Worm (Caenorhabditis elegans) whole organism, young adult: ENCODE measurements around the gene C46E10.8.

Experiments used
- C17E4.6 ChIP-seq: fragments of 200-800 bp; sonication (Bioruptor generic); IDR thresholded peaks from 2 replicates; pipeline ENCODE4 v1.3.6; 2022; ENCODE audit warnings: missing genetic modification reagents, missing genetic modification characterization, missing compliant biosample characterization
- F10E7.11 ChIP-seq: sonication (generic microtip); optimal IDR thresholded peaks from 2 replicates; lab custom pipeline; 2017; ENCODE audit warnings: mild to moderate bottlenecking, missing genetic modification characterization, moderate library complexity, missing compliant biosample characterization
- cebp-1 ChIP-seq, 2 experiments: fragments of 200-800 bp in 1 of 2; sonication (Bioruptor generic) in 1 of 2; sonication (generic microtip) in 1 of 2; IDR thresholded peaks in 1 of 2; optimal IDR thresholded peaks in 1 of 2; 2 replicates each; pipeline versions ENCODE4 v1.3.6 to Lab custom; 2017 to 2022; ENCODE audit warnings: missing compliant biosample characterization in 2 of 2, missing genetic modification characterization in 2 of 2, mild to moderate bottlenecking in 1 of 2, missing genetic modification reagents in 1 of 2, moderate library complexity in 1 of 2
- dox-1 ChIP-seq: fragments of 200-800 bp; sonication (Bioruptor generic); IDR thresholded peaks from 2 replicates; pipeline ENCODE4 v1.3.6; 2022; ENCODE audit warnings: missing genetic modification reagents, missing genetic modification characterization, missing compliant biosample characterization
- efl-1 ChIP-seq: fragments of 150-350 bp; optimal IDR thresholded peaks from 2 replicates; lab custom pipeline; 2014; ENCODE audit warnings: missing biosample characterization, missing genetic modification reagents, missing genetic modification characterization

C46E10.8 gene

DNA sequence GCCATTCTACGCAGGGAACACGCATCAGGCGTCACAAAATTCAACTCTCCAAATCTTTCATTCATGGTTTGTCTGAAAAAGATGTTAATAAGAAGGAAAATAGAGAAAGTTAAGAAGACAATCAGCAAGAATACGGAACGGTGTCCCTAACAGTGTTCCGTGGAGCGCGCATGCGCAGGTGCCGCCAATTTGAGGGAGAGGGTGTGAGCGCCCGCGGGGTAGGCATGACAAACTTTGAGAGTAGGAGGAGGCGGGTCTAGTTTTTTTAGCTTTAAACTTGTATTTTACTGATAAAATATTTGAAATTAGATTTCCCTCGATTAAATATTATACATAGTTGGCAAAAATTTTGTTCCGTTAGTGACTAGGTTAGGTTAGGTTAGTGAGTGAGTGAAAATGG, 47.5 kb downstream of the C46E10.8 start (continued):
- no peak for TF ChIP-seq cebp-1 (GFP tag; IDR thresholded peaks at IDR 0.05; lab: Robert Waterston, UW)
- TF ChIP-seq cebp-1 (tag; optimal IDR thresholded peaks at IDR 0.05; lab: Kevin White, UChicago) = no peak
- TF ChIP-seq C17E4.6 = no peak
- TF ChIP-seq F10E7.11 (tag; lab: Kevin White, UChicago) = no peak
- peak; percentile 75 for TF ChIP-seq efl-1

DNA sequence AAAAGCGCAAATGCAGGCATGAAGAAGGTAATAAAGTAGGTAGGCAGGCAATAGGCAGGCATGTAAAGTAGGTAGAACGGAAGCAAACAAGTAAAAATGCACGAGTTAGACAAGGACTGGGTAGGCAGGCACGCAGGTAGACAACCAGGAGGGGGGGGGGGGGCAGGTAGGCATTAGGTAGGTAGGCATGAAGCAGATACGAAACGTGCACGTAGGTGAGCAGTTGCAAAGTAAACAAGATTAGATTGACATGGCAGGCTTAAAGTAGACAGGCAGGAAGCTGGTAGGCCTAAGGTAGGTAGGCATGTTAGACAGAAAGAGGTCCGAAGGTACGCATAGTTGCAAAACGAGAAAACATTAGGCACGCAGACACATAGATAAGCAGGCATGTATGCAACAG, 48.9 kb downstream of the C46E10.8 start:
- no peak for TF ChIP-seq dox-1 (GFP tag; lab: Robert Waterston, UW)
